Worm (Caenorhabditis elegans) whole organism, L1 larva: ENCODE measurements around the gene xbx-5.

Experiments
- C16A3.4 ChIP-seq: fragments of 150-350 bp; optimal IDR thresholded peaks from 2 replicates; lab custom pipeline; 2014; ENCODE audit warnings: missing biosample characterization, missing genetic modification characterization
- Y116A8C.19 ChIP-seq: sonication (generic microtip); optimal IDR thresholded peaks from 2 replicates; lab custom pipeline; 2016; ENCODE audit warnings: missing compliant biosample characterization, missing genetic modification characterization, borderline replicate concordance
- aha-1 ChIP-seq: fragments of 150-350 bp; optimal IDR thresholded peaks from 2 replicates; lab custom pipeline; 2014; ENCODE audit warnings: missing biosample characterization, missing genetic modification characterization
- ceh-8 ChIP-seq: fragments of 200-800 bp; sonication (Bioruptor generic); optimal IDR thresholded peaks from 2 replicates; lab custom pipeline; 2018; ENCODE audit warnings: mild to moderate bottlenecking, missing genetic modification characterization, moderate library complexity, missing compliant biosample characterization
- ceh-90 ChIP-seq: sonication (generic microtip); optimal IDR thresholded peaks from 2 replicates; lab custom pipeline; 2016; ENCODE audit warnings: missing genetic modification characterization, missing compliant biosample characterization
- dpl-1 ChIP-seq, 3 experiments: fragments of 150-350 bp in 2 of 3; sonication (generic microtip) in 1 of 3; optimal IDR thresholded peaks; 2 replicates each; lab custom pipeline; 2014 to 2017; ENCODE audit warnings: missing biosample characterization in 3 of 3, missing genetic modification characterization in 3 of 3, missing genetic modification reagents in 3 of 3
- efl-3 ChIP-seq: fragments of 200-800 bp; sonication (Bioruptor generic); optimal IDR thresholded peaks from 2 replicates; lab custom pipeline; 2018; ENCODE audit warnings: mild to moderate bottlenecking, missing genetic modification characterization, missing compliant biosample characterization
- ets-5 ChIP-seq: fragments of 200-800 bp; sonication (Bioruptor generic); IDR thresholded peaks from 2 replicates; pipeline ENCODE4 v1.3.6; 2022; ENCODE audit warnings: missing genetic modification characterization, missing compliant biosample characterization
- fkh-4 ChIP-seq: sonication (generic microtip); optimal IDR thresholded peaks from 2 replicates; lab custom pipeline; 2016; ENCODE audit warnings: missing compliant biosample characterization, missing genetic modification characterization, borderline replicate concordance
- fos-1 ChIP-seq: fragments of 150-350 bp; optimal IDR thresholded peaks from 2 replicates; lab custom pipeline; 2014; ENCODE audit warnings: missing biosample characterization, missing genetic modification characterization
- hlh-17 ChIP-seq: fragments of 200-800 bp; sonication (Bioruptor generic); optimal IDR thresholded peaks from 2 replicates; lab custom pipeline; 2018; ENCODE audit warnings: missing genetic modification characterization, mild to moderate bottlenecking, missing compliant biosample characterization, moderate library complexity, borderline replicate concordance
- irx-1 ChIP-seq: sonication (generic microtip); optimal IDR thresholded peaks from 2 replicates; lab custom pipeline; 2016; ENCODE audit warnings: missing genetic modification characterization, missing compliant biosample characterization
- jun-1 ChIP-seq: fragments of 150-350 bp; optimal IDR thresholded peaks from 2 replicates; lab custom pipeline; 2014; ENCODE audit warnings: missing biosample characterization, missing genetic modification reagents, missing genetic modification characterization
- lin-35 ChIP-seq, 2 experiments: fragments of 150-350 bp; optimal IDR thresholded peaks; 2 replicates each; lab custom pipeline; 2014; ENCODE audit warnings: missing biosample characterization in 2 of 2, missing genetic modification characterization in 2 of 2, missing genetic modification reagents in 2 of 2
- lsy-2 ChIP-seq, 2 experiments: fragments of 150-350 bp; optimal IDR thresholded peaks; 2 replicates each; lab custom pipeline; 2014; ENCODE audit warnings: missing biosample characterization in 2 of 2, missing genetic modification characterization in 2 of 2
- mab-9 ChIP-seq: fragments of 200-800 bp; sonication (Bioruptor generic); IDR thresholded peaks from 2 replicates; pipeline ENCODE4 v1.3.6; 2022; ENCODE audit warnings: missing genetic modification reagents, missing genetic modification characterization, missing compliant biosample characterization
- nhr-19 ChIP-seq: fragments of 200-800 bp; sonication (Bioruptor generic); conservative IDR thresholded peaks from 2 replicates; pipeline ENCODE4 v1.3.6; 2022; ENCODE audit warnings: missing genetic modification characterization, missing compliant biosample characterization
- nhr-237 ChIP-seq: fragments of 150-350 bp; optimal IDR thresholded peaks from 2 replicates; lab custom pipeline; 2014; ENCODE audit warnings: missing biosample characterization, missing genetic modification characterization
- nhr-47 ChIP-seq: sonication (generic microtip); optimal IDR thresholded peaks from 2 replicates; lab custom pipeline; 2016; ENCODE audit warnings: mild to moderate bottlenecking, missing genetic modification characterization, moderate library complexity, missing compliant biosample characterization
- nhr-71 ChIP-seq: sonication (generic microtip); optimal IDR thresholded peaks from 2 replicates; lab custom pipeline; 2016; ENCODE audit warnings: mild to moderate bottlenecking, missing genetic modification characterization, moderate library complexity, missing compliant biosample characterization
- nhr-77 ChIP-seq: fragments of 150-350 bp; optimal IDR thresholded peaks from 2 replicates; lab custom pipeline; 2014; ENCODE audit warnings: missing biosample characterization, missing genetic modification characterization
- nhr-84 ChIP-seq: sonication (generic microtip); optimal IDR thresholded peaks from 2 replicates; lab custom pipeline; 2017; ENCODE audit warnings: missing biosample characterization, missing genetic modification characterization
- nhr-90 ChIP-seq: sonication (generic microtip); optimal IDR thresholded peaks from 2 replicates; lab custom pipeline; 2016; ENCODE audit warnings: mild to moderate bottlenecking, missing genetic modification characterization, missing compliant biosample characterization; ENCODE audit not compliant: poor library complexity
- pag-3 ChIP-seq: sonication (generic microtip); optimal IDR thresholded peaks from 2 replicates; lab custom pipeline; 2017; ENCODE audit warnings: missing genetic modification characterization, mild to moderate bottlenecking, missing compliant biosample characterization, antibody characterized with exemption, borderline replicate concordance; ENCODE audit not compliant: insufficient read depth
- pax-3 ChIP-seq: fragments of 200-800 bp; sonication (Bioruptor generic); optimal IDR thresholded peaks from 2 replicates; lab custom pipeline; 2018; ENCODE audit warnings: mild to moderate bottlenecking, missing genetic modification characterization, moderate library complexity, missing compliant biosample characterization
- pqm-1 ChIP-seq: sonication (generic microtip); optimal IDR thresholded peaks from 3 replicates; lab custom pipeline; 2017; ENCODE audit warnings: missing biosample characterization, missing genetic modification characterization
- rnt-1 ChIP-seq: sonication (generic microtip); optimal IDR thresholded peaks from 2 replicates; lab custom pipeline; 2016; ENCODE audit warnings: mild to moderate bottlenecking, missing genetic modification characterization, moderate library complexity, missing compliant biosample characterization
- skn-1 ChIP-seq: fragments of 150-350 bp; optimal IDR thresholded peaks from 2 replicates; lab custom pipeline; 2014; ENCODE audit warnings: missing biosample characterization, missing genetic modification characterization
- sox-4 ChIP-seq: sonication (generic microtip); optimal IDR thresholded peaks from 2 replicates; lab custom pipeline; 2016; ENCODE audit warnings: missing genetic modification characterization, missing compliant biosample characterization
- swsn-7 ChIP-seq: sonication (generic microtip); optimal IDR thresholded peaks from 2 replicates; lab custom pipeline; 2016; ENCODE audit warnings: missing genetic modification characterization, missing compliant biosample characterization
- tbx-2 ChIP-seq: sonication (generic microtip); optimal IDR thresholded peaks from 2 replicates; lab custom pipeline; 2016; ENCODE audit warnings: missing genetic modification characterization, missing compliant biosample characterization
- tlp-1 ChIP-seq: fragments of 150-350 bp; optimal IDR thresholded peaks from 2 replicates; lab custom pipeline; 2014; ENCODE audit warnings: missing biosample characterization, missing genetic modification characterization
- unc-98 ChIP-seq: fragments of 200-800 bp; sonication (Bioruptor generic); IDR thresholded peaks from 2 replicates; pipeline ENCODE4 v1.3.6; 2022; ENCODE audit warnings: missing genetic modification characterization, missing compliant biosample characterization
- vab-15 ChIP-seq: sonication (generic microtip); optimal IDR thresholded peaks from 2 replicates; lab custom pipeline; 2017; ENCODE audit warnings: missing genotype, mild to moderate bottlenecking, missing genetic modification characterization, missing compliant biosample characterization
- xbp-1 ChIP-seq: sonication (generic microtip); optimal IDR thresholded peaks from 2 replicates; lab custom pipeline; 2016; ENCODE audit warnings: missing genetic modification characterization, missing compliant biosample characterization
- zag-1 ChIP-seq: fragments of 150-350 bp; optimal IDR thresholded peaks from 2 replicates; lab custom pipeline; 2014; ENCODE audit warnings: missing biosample characterization, missing genetic modification characterization
- zip-4 ChIP-seq: fragments of 200-800 bp; sonication (Bioruptor generic); optimal IDR thresholded peaks from 2 replicates; lab custom pipeline; 2018; ENCODE audit warnings: mild to moderate bottlenecking, missing genetic modification characterization, moderate library complexity, missing compliant biosample characterization

Gene xbx-5

ce11 chrIII:3799213-3799612, 5.1 kb downstream of the xbx-5 start (continued):
- TF ChIP-seq lin-35 (GFP tag; optimal IDR thresholded peaks at IDR 0.05; lab: Kevin White, UChicago) (peak in 1 of 2 experiments; percentile 66), fos-1 (tag; lab: Kevin White, UChicago) (no peak), irx-1 (tag; lab: Kevin White, UChicago) (no peak), fkh-4 (tag; lab: Kevin White, UChicago) (no peak), nhr-237 (tag; lab: Kevin White, UChicago) (no peak), pqm-1 (tag; lab: Kevin White, UChicago) (no peak), xbp-1 (tag; lab: Kevin White, UChicago) (no peak), rnt-1 (tag; lab: Kevin White, UChicago) (no peak), swsn-7 (no peak), pag-3 (tag; lab: Kevin White, UChicago) (peak; percentile 7), zip-4 (no peak), ceh-8 (no peak), hlh-17 (GFP tag; lab: Kevin White, UChicago) (no peak), efl-3 (GFP tag; lab: Kevin White, UChicago) (no peak), ets-5 (GFP tag; lab: Robert Waterston, UW) (no peak), vab-15 (no peak), dpl-1 (GFP tag; optimal IDR thresholded peaks at IDR 0.05; lab: Kevin White, UChicago) (no peak), nhr-84 (tag; lab: Kevin White, UChicago) (no peak), tbx-2 (tag; lab: Kevin White, UChicago) (peak; percentile 21), nhr-77 (tag; lab: Kevin White, UChicago) (no peak), unc-98 (no peak), nhr-71 (tag; lab: Kevin White, UChicago) (peak; percentile 55), zag-1 (no peak), aha-1 (tag; lab: Kevin White, UChicago) (no peak), pax-3 (no peak), nhr-19 (GFP tag; lab: Robert Waterston, UW) (peak; percentile 44), nhr-90 (tag; lab: Kevin White, UChicago) (peak; percentile 45), Y116A8C.19 (tag; lab: Kevin White, UChicago) (no peak), ceh-90 (tag; lab: Kevin White, UChicago) (no peak)

- TF ChIP-seq unc-98 (no peak), fkh-4 (tag; lab: Kevin White, UChicago) (no peak), lsy-2 (tag; optimal IDR thresholded peaks at IDR 0.05; lab: Kevin White, UChicago) (no peak), xbp-1 (tag; lab: Kevin White, UChicago) (no peak), sox-4 (tag; lab: Kevin White, UChicago) (no peak), skn-1 (no peak), tbx-2 (tag; lab: Kevin White, UChicago) (no peak), jun-1 (tag; lab: Kevin White, UChicago) (no peak), rnt-1 (tag; lab: Kevin White, UChicago) (no peak), nhr-47 (tag; lab: Kevin White, UChicago) (no peak), tlp-1 (tag; lab: Kevin White, UChicago) (no peak), lin-35 (GFP tag; optimal IDR thresholded peaks at IDR 0.05; lab: Kevin White, UChicago) (no peak), vab-15 (no peak), mab-9 (GFP tag; lab: Robert Waterston, UW) (no peak), C16A3.4 (tag; lab: Kevin White, UChicago) (no peak)
These were observed 5.9 kb downstream of the xbx-5 start for ce11 chrIII:3798416-3798815.
